Worm (Caenorhabditis elegans) whole organism, mixed stage, embryonic: Measurements from ENCODE around the gene F49E11.7.

Experiments used
- blmp-1 ChIP-seq: fragments of 150-350 bp; optimal IDR thresholded peaks from 2 replicates; lab custom pipeline; 2014; ENCODE audit warnings: missing biosample characterization, missing genetic modification characterization
- flh-1 ChIP-seq: fragments of 200-800 bp; sonication (Bioruptor generic); optimal IDR thresholded peaks from 2 replicates; lab custom pipeline; 2018; ENCODE audit warnings: mild to moderate bottlenecking, missing genetic modification characterization, moderate library complexity, missing compliant biosample characterization
- nhr-28 ChIP-seq: fragments of 150-350 bp; optimal IDR thresholded peaks from 2 replicates; lab custom pipeline; 2014; ENCODE audit warnings: missing biosample characterization, missing genetic modification characterization
- nhr-76 ChIP-seq: sonication (generic microtip); optimal IDR thresholded peaks from 2 replicates; lab custom pipeline; 2017; ENCODE audit warnings: missing biosample characterization, missing genetic modification characterization
- pha-4 ChIP-seq: fragments of 150-350 bp; optimal IDR thresholded peaks from 2 replicates; lab custom pipeline; 2018; ENCODE audit warnings: missing biosample characterization, missing genetic modification reagents, missing genetic modification characterization
- snpc-4 ChIP-seq: fragments of 150-350 bp; optimal IDR thresholded peaks from 2 replicates; lab custom pipeline; 2014; ENCODE audit warnings: missing biosample characterization, missing genetic modification characterization
- unc-39 ChIP-seq: fragments of 150-350 bp; optimal IDR thresholded peaks from 2 replicates; lab custom pipeline; 2014; ENCODE audit warnings: missing biosample characterization, missing genetic modification characterization
- ztf-11 ChIP-seq: fragments of 150-350 bp; optimal IDR thresholded peaks from 2 replicates; lab custom pipeline; 2014; ENCODE audit warnings: missing biosample characterization, missing genetic modification characterization

- peak; percentile 77 for TF ChIP-seq blmp-1
- no peak for TF ChIP-seq nhr-76 (tag; lab: Kevin White, UChicago)
- no peak for TF ChIP-seq snpc-4 (tag; lab: Kevin White, UChicago)
- TF ChIP-seq unc-39 (tag; lab: Kevin White, UChicago), result no peak
- TF ChIP-seq nhr-28 (tag; lab: Kevin White, UChicago), result no peak
- TF ChIP-seq ztf-11 (tag; lab: Kevin White, UChicago), result no peak
- TF ChIP-seq pha-4 (tag; lab: Kevin White, UChicago), result no peak
- TF ChIP-seq flh-1 (GFP tag; lab: Kevin White, UChicago), result no peak
Measured at ce11 chrIV:13013231-13013630, 39.4 kb upstream of the F49E11.7 start.
